Fruit fly (Drosophila melanogaster) whole organism, embryonic: Measurements from ENCODE around the gene Acph-1.

Experiments
- Abd-B ChIP-seq: fragments of 200-800 bp; sonication (Bioruptor generic); optimal IDR thresholded peaks from 2 replicates; lab custom pipeline; 2018; ENCODE audit warnings: missing biosample characterization, mild to moderate bottlenecking, missing genetic modification characterization, moderate library complexity
- Bgb ChIP-seq: fragments of 200-800 bp; sonication (Bioruptor generic); IDR thresholded peaks from 2 replicates; pipeline ENCODE4 v1.3.6; 2022; ENCODE audit warnings: missing biosample characterization, missing genetic modification characterization; ENCODE audit not compliant: partially characterized antibody
- BtbVII ChIP-seq: fragments of 200-800 bp; sonication (Bioruptor generic); optimal IDR thresholded peaks from 3 replicates; lab custom pipeline; 2017; ENCODE audit warnings: missing biosample characterization, mild to moderate bottlenecking, missing genetic modification characterization
- CG11085 ChIP-seq: fragments of 200-800 bp; sonication (Bioruptor generic); IDR thresholded peaks from 2 replicates; pipeline ENCODE4 v1.3.6; 2022; ENCODE audit warnings: missing biosample characterization, missing genetic modification characterization
- CG11093 ChIP-seq: fragments of 200-800 bp; sonication (Bioruptor generic); IDR thresholded peaks from 3 replicates; pipeline ENCODE4 v1.3.6; 2022; ENCODE audit warnings: missing biosample characterization, missing genetic modification characterization
- CG11723 ChIP-seq: fragments of 200-800 bp; sonication (Bioruptor generic); optimal IDR thresholded peaks from 2 replicates; lab custom pipeline; 2017; ENCODE audit warnings: missing biosample characterization, mild to moderate bottlenecking, missing genetic modification characterization
- CG12299 ChIP-seq: fragments of 200-800 bp; sonication (Bioruptor generic); optimal IDR thresholded peaks from 2 replicates; lab custom pipeline; 2018; ENCODE audit warnings: missing biosample characterization, mild to moderate bottlenecking, missing genetic modification characterization
- CG12391 ChIP-seq: fragments of 200-800 bp; sonication (Bioruptor generic); optimal IDR thresholded peaks from 3 replicates; lab custom pipeline; 2018; ENCODE audit warnings: missing biosample characterization, mild to moderate bottlenecking, missing genetic modification characterization, moderate library complexity
- CG13287 ChIP-seq: fragments of 200-800 bp; sonication (Bioruptor generic); IDR thresholded peaks from 2 replicates; pipeline ENCODE4 v1.3.6; 2022; ENCODE audit warnings: missing biosample characterization, missing genetic modification characterization; ENCODE audit not compliant: partially characterized antibody
- CG13424 ChIP-seq: fragments of 200-800 bp; sonication (Bioruptor generic); optimal IDR thresholded peaks from 2 replicates; lab custom pipeline; 2019; ENCODE audit warnings: missing biosample characterization, mild to moderate bottlenecking, missing genetic modification characterization, moderate library complexity
- CG14441 ChIP-seq: fragments of 200-800 bp; sonication (Bioruptor generic); IDR thresholded peaks from 2 replicates; pipeline ENCODE4 v1.3.6; 2022; ENCODE audit warnings: missing biosample characterization, missing genetic modification characterization
- CG15601 ChIP-seq: fragments of 200-800 bp; sonication (Bioruptor generic); optimal IDR thresholded peaks from 3 replicates; lab custom pipeline; 2019; ENCODE audit warnings: missing biosample characterization, mild to moderate bottlenecking, missing genetic modification characterization, moderate library complexity
- CG16813 ChIP-seq: fragments of 200-800 bp; sonication (Bioruptor generic); IDR thresholded peaks from 3 replicates; pipeline ENCODE4 v1.3.6; 2022; ENCODE audit warnings: missing biosample characterization, missing genetic modification characterization; ENCODE audit not compliant: partially characterized antibody
- CG3838 ChIP-seq: fragments of 200-800 bp; sonication (Bioruptor generic); optimal IDR thresholded peaks from 3 replicates; lab custom pipeline; 2016; ENCODE audit warnings: missing biosample characterization, missing genetic modification characterization
- CG9609 ChIP-seq: fragments of 200-800 bp; sonication (Bioruptor generic); optimal IDR thresholded peaks from 3 replicates; lab custom pipeline; 2016; ENCODE audit warnings: missing biosample characterization, missing genetic modification characterization
- CG9797 ChIP-seq: fragments of 200-800 bp; sonication (Bioruptor generic); optimal IDR thresholded peaks from 3 replicates; lab custom pipeline; 2018; ENCODE audit warnings: missing biosample characterization, mild to moderate bottlenecking, missing genetic modification characterization
- CoRest ChIP-seq: fragments of 200-800 bp; sonication (Bioruptor generic); optimal IDR thresholded peaks from 3 replicates; lab custom pipeline; 2018; ENCODE audit warnings: missing biosample characterization, mild to moderate bottlenecking, missing genetic modification characterization, moderate library complexity
- Dfd ChIP-seq, 2 experiments: fragments of >200 bp; optimal IDR thresholded peaks; 2 replicates each; lab custom pipeline; 2017; ENCODE audit warnings: missing biosample characterization in 2 of 2, missing genetic modification characterization in 2 of 2
- Dll ChIP-seq: fragments of 200-800 bp; sonication (Bioruptor generic); IDR thresholded peaks from 4 replicates; pipeline ENCODE4 v1.3.6; 2022; ENCODE audit warnings: missing biosample characterization, missing genetic modification characterization; ENCODE audit not compliant: partially characterized antibody
- E2f2 ChIP-seq: fragments of 200-800 bp; sonication (Bioruptor generic); IDR thresholded peaks from 2 replicates; pipeline ENCODE4 v1.3.6; 2022; ENCODE audit warnings: missing biosample characterization, missing genetic modification characterization
- Fer3 ChIP-seq: fragments of 200-800 bp; sonication (Bioruptor generic); optimal IDR thresholded peaks from 2 replicates; lab custom pipeline; 2018; ENCODE audit warnings: missing biosample characterization, mild to moderate bottlenecking, missing genetic modification characterization, moderate library complexity
- H15 ChIP-seq: fragments of 200-800 bp; sonication (Bioruptor generic); IDR thresholded peaks from 3 replicates; pipeline ENCODE4 v1.3.6; 2022; ENCODE audit warnings: missing biosample characterization, missing genetic modification characterization
- Hand ChIP-seq: fragments of 200-800 bp; sonication (Bioruptor generic); optimal IDR thresholded peaks from 2 replicates; lab custom pipeline; 2017; ENCODE audit warnings: mild to moderate bottlenecking, missing biosample characterization, missing genetic modification reagents, missing genetic modification characterization
- HmgD ChIP-seq: fragments of 200-800 bp; sonication (Bioruptor generic); optimal IDR thresholded peaks from 3 replicates; lab custom pipeline; 2016; ENCODE audit warnings: missing biosample characterization, missing genetic modification characterization
- MBD-R2 ChIP-seq: fragments of 200-800 bp; sonication (Bioruptor generic); IDR thresholded peaks from 2 replicates; pipeline ENCODE4 v1.3.6; 2022; ENCODE audit warnings: missing biosample characterization, missing genetic modification characterization
- Mes4 ChIP-seq: fragments of 200-800 bp; sonication (Bioruptor generic); optimal IDR thresholded peaks from 2 replicates; lab custom pipeline; 2016; ENCODE audit warnings: missing biosample characterization, missing genetic modification characterization
- Myb ChIP-seq: fragments of 200-800 bp; sonication (Bioruptor generic); optimal IDR thresholded peaks from 2 replicates; lab custom pipeline; 2016; ENCODE audit warnings: missing biosample characterization, missing genetic modification characterization
- NC2α ChIP-seq: fragments of 200-800 bp; sonication (Bioruptor generic); optimal IDR thresholded peaks from 2 replicates; lab custom pipeline; 2016; ENCODE audit warnings: missing biosample characterization, missing genetic modification characterization
- Nf-YA ChIP-seq: fragments of 200-800 bp; sonication (Bioruptor generic); IDR thresholded peaks from 2 replicates; pipeline ENCODE4 v1.3.6; 2022; ENCODE audit warnings: missing biosample characterization, missing genetic modification characterization
- Nf-YB ChIP-seq: fragments of 200-800 bp; sonication (Bioruptor generic); optimal IDR thresholded peaks from 3 replicates; lab custom pipeline; 2019; ENCODE audit warnings: missing biosample characterization, mild to moderate bottlenecking, missing genetic modification characterization, moderate library complexity
- NfI ChIP-seq: fragments of 200-800 bp; sonication (Bioruptor generic); optimal IDR thresholded peaks from 3 replicates; lab custom pipeline; 2018; ENCODE audit warnings: missing biosample characterization, mild to moderate bottlenecking, missing genetic modification characterization, moderate library complexity
- Ravus ChIP-seq: fragments of 200-800 bp; sonication (Bioruptor generic); IDR thresholded peaks from 2 replicates; pipeline ENCODE4 v1.3.6; 2022; ENCODE audit warnings: missing biosample characterization, missing genetic modification characterization
- Scr ChIP-seq: fragments of 200-800 bp; sonication (Bioruptor generic); IDR thresholded peaks from 2 replicates; pipeline ENCODE4 v1.3.6; 2022; ENCODE audit warnings: missing biosample characterization, missing genetic modification characterization; ENCODE audit not compliant: partially characterized antibody
- ap ChIP-seq: fragments of 200-800 bp; sonication (Bioruptor generic); IDR thresholded peaks from 2 replicates; pipeline ENCODE4 v1.3.6; 2022; ENCODE audit warnings: missing biosample characterization, missing genetic modification characterization
- cad ChIP-seq: fragments of >200 bp; optimal IDR thresholded peaks from 2 replicates; lab custom pipeline; 2017; ENCODE audit warnings: missing biosample characterization, missing genetic modification characterization
- dpn ChIP-seq, 2 experiments: fragments of 200-800 bp; sonication (Bioruptor generic); optimal IDR thresholded peaks; 3 replicates each; lab custom pipeline; 2016; ENCODE audit warnings: missing biosample characterization in 2 of 2, missing genetic modification characterization in 2 of 2
- fd102C ChIP-seq: fragments of 200-800 bp; sonication (Bioruptor generic); optimal IDR thresholded peaks from 2 replicates; lab custom pipeline; 2018; ENCODE audit warnings: missing biosample characterization, mild to moderate bottlenecking, missing genetic modification characterization, moderate library complexity
- her ChIP-seq: fragments of 200-800 bp; sonication (Bioruptor generic); optimal IDR thresholded peaks from 2 replicates; lab custom pipeline; 2016; ENCODE audit warnings: missing biosample characterization, missing genetic modification characterization
- mam ChIP-seq: fragments of 200-800 bp; sonication (Bioruptor generic); optimal IDR thresholded peaks from 3 replicates; lab custom pipeline; 2016; ENCODE audit warnings: missing biosample characterization, missing genetic modification characterization
- nom ChIP-seq: fragments of 200-800 bp; sonication (Bioruptor generic); optimal IDR thresholded peaks from 2 replicates; lab custom pipeline; 2017; ENCODE audit warnings: missing biosample characterization, missing genetic modification characterization, mild to moderate bottlenecking, moderate library complexity, missing genetic modification reagents
- oc ChIP-seq: fragments of 200-800 bp; sonication (Bioruptor generic); optimal IDR thresholded peaks from 2 replicates; lab custom pipeline; 2018; ENCODE audit warnings: missing biosample characterization, mild to moderate bottlenecking, missing genetic modification characterization, moderate library complexity
- pan ChIP-seq, 4 experiments: fragments of >200 bp in 3 of 4; fragments of 200-800 bp in 1 of 4; sonication (Bioruptor generic) in 1 of 4; optimal IDR thresholded peaks in 3 of 4; IDR thresholded peaks in 1 of 4; 2 replicates each; pipeline versions ENCODE4 v1.3.6 to Lab custom; 2017 to 2022; ENCODE audit warnings: missing biosample characterization in 2 of 4, missing genetic modification characterization in 2 of 4, mixed read lengths in 1 of 4
- prd ChIP-seq, 3 experiments: fragments of >200 bp in 2 of 3; fragments of 200-800 bp in 1 of 3; sonication (Bioruptor generic) in 1 of 3; optimal IDR thresholded peaks in 2 of 3; IDR thresholded peaks in 1 of 3; 2 replicates in 2 of 3; 3 replicates in 1 of 3; pipeline versions ENCODE4 v1.3.6 to Lab custom; 2017 to 2022; ENCODE audit warnings: missing biosample characterization in 1 of 3, missing genetic modification characterization in 1 of 3
- ro ChIP-seq: fragments of 200-800 bp; sonication (Bioruptor generic); IDR thresholded peaks from 2 replicates; pipeline ENCODE4 v1.3.6; 2022; ENCODE audit warnings: missing biosample characterization, missing genetic modification characterization
- stwl ChIP-seq: fragments of 200-800 bp; sonication (Bioruptor generic); optimal IDR thresholded peaks from 3 replicates; lab custom pipeline; 2018; ENCODE audit warnings: missing biosample characterization, mild to moderate bottlenecking, missing genetic modification characterization, moderate library complexity
- tna ChIP-seq: fragments of 200-800 bp; sonication (Bioruptor generic); IDR thresholded peaks from 2 replicates; pipeline ENCODE4 v1.3.6; 2022; ENCODE audit warnings: missing biosample characterization, missing genetic modification characterization; ENCODE audit not compliant: partially characterized antibody
- trem ChIP-seq: fragments of 200-800 bp; optimal IDR thresholded peaks from 3 replicates; lab custom pipeline; 2019; ENCODE audit warnings: missing biosample characterization, mild to moderate bottlenecking, missing genetic modification characterization, moderate library complexity
- twi ChIP-seq: fragments of 200-800 bp; optimal IDR thresholded peaks from 2 replicates; lab custom pipeline; 2019; ENCODE audit warnings: missing biosample characterization, mild to moderate bottlenecking, missing genetic modification characterization, moderate library complexity
- unpg ChIP-seq: fragments of 200-800 bp; sonication (Bioruptor generic); optimal IDR thresholded peaks from 3 replicates; lab custom pipeline; 2018; ENCODE audit warnings: missing biosample characterization, mild to moderate bottlenecking, missing genetic modification characterization, moderate library complexity

Gene Acph-1

dm6 chr3R:30039494-30039893 is 46.3 kb upstream of the Acph-1 start, which contains the start of the genes janA, Sry-alpha and Sry-beta (continued):
- TF ChIP-seq CoRest (tag; lab: Kevin White, UChicago) (peak; percentile 36), E2f2 (GFP tag; lab: Robert Waterston, UW) (peak; percentile 71), pan (optimal IDR thresholded peaks at IDR 0.05; lab: Kevin White, UChicago) (no peak), pan (GFP tag; optimal IDR thresholded peaks at IDR 0.05 in 1 of 2, IDR thresholded peaks at IDR 0.05 in 1 of 2) (no peak), CG3838 (GFP tag; lab: Kevin White, UChicago) (no peak), Hand (GFP tag; lab: Kevin White, UChicago) (no peak), CG12299 (tag; lab: Kevin White, UChicago) (no peak), Mes4 (GFP tag; lab: Kevin White, UChicago) (no peak), CG16813 (GFP tag; lab: Robert Waterston, UW) (peak; percentile 100), oc (tag; lab: Kevin White, UChicago) (no peak), BtbVII (GFP tag; lab: Kevin White, UChicago) (no peak), H15 (GFP tag; lab: Robert Waterston, UW) (no peak), tna (peak; percentile 98), CG13287 (GFP tag; lab: Robert Waterston, UW) (peak; percentile 100), Dll (GFP tag; lab: Robert Waterston, UW) (peak; percentile 100), Bgb (GFP tag; lab: Robert Waterston, UW) (peak; percentile 99), stwl (tag; lab: Kevin White, UChicago) (peak; percentile 77), cad (no peak), ap (GFP tag; lab: Robert Waterston, UW) (no peak), Scr (GFP tag; lab: Robert Waterston, UW) (peak; percentile 99), Fer3 (no peak), prd (optimal IDR thresholded peaks at IDR 0.05; lab: Kevin White, UChicago) (no peak), prd (GFP tag; IDR thresholded peaks at IDR 0.05; lab: Robert Waterston, UW) (peak; percentile 10; the same call in 1 of the 3 replicates), Nf-YB (no peak), Nf-YA (GFP tag; lab: Robert Waterston, UW) (no peak), ro (GFP tag; lab: Robert Waterston, UW) (no peak), NC2α (no peak), trem (tag; lab: Kevin White, UChicago) (peak; percentile 75), Abd-B (no peak), mam (GFP tag; lab: Kevin White, UChicago) (no peak), CG12391 (tag; lab: Kevin White, UChicago) (peak; percentile 59), CG11093 (GFP tag; lab: Robert Waterston, UW) (no peak), nom (no peak), CG11085 (no peak), Ravus (GFP tag; lab: Robert Waterston, UW) (no peak), fd102C (GFP tag; lab: Kevin White, UChicago) (no peak), CG11723 (GFP tag; lab: Kevin White, UChicago) (no peak), Dfd (GFP tag; optimal IDR thresholded peaks at IDR 0.05; lab: Kevin White, UChicago) (no peak), CG9609 (GFP tag; lab: Kevin White, UChicago) (no peak), CG9797 (GFP tag; lab: Kevin White, UChicago) (peak; percentile 80), NfI (no peak), HmgD (no peak), CG14441 (GFP tag; lab: Robert Waterston, UW) (no peak), CG13424 (tag; lab: Kevin White, UChicago) (peak; percentile 16), CG15601 (peak; percentile 37), MBD-R2 (peak; percentile 93), unpg (no peak), Myb (peak; percentile 29), twi (no peak), dpn (GFP tag; optimal IDR thresholded peaks at IDR 0.05; lab: Kevin White, UChicago) (peak in 1 of 2 experiments; percentile 16), her (GFP tag; lab: Kevin White, UChicago) (no peak)
